Worm (Caenorhabditis elegans) whole organism, L1 larva: ENCODE measurements around the gene F53F1.6.

ENCODE experiments used
- C16A3.4 ChIP-seq: fragments of 150-350 bp; optimal IDR thresholded peaks from 2 replicates; lab custom pipeline; 2014; ENCODE audit warnings: missing biosample characterization, missing genetic modification characterization
- F16B12.6 ChIP-seq: fragments of 150-350 bp; optimal IDR thresholded peaks from 2 replicates; lab custom pipeline; 2014; ENCODE audit warnings: missing biosample characterization, missing genetic modification characterization
- Y116A8C.19 ChIP-seq: sonication (generic microtip); optimal IDR thresholded peaks from 2 replicates; lab custom pipeline; 2016; ENCODE audit warnings: missing compliant biosample characterization, missing genetic modification characterization, borderline replicate concordance
- aha-1 ChIP-seq: fragments of 150-350 bp; optimal IDR thresholded peaks from 2 replicates; lab custom pipeline; 2014; ENCODE audit warnings: missing biosample characterization, missing genetic modification characterization
- blmp-1 ChIP-seq: fragments of 150-350 bp; optimal IDR thresholded peaks from 2 replicates; lab custom pipeline; 2014; ENCODE audit warnings: missing biosample characterization, missing genetic modification characterization
- ceh-63 ChIP-seq: fragments of 200-800 bp; sonication (Bioruptor generic); optimal IDR thresholded peaks from 2 replicates; lab custom pipeline; 2018; ENCODE audit warnings: mild to moderate bottlenecking, missing genetic modification characterization, missing compliant biosample characterization
- ceh-82 ChIP-seq, 3 experiments: fragments of 150-350 bp in 1 of 3; sonication (generic microtip) in 2 of 3; optimal IDR thresholded peaks; 2 replicates each; lab custom pipeline; 2014 to 2017; ENCODE audit warnings: missing biosample characterization in 3 of 3, missing genetic modification characterization in 3 of 3
- ceh-90 ChIP-seq: sonication (generic microtip); optimal IDR thresholded peaks from 2 replicates; lab custom pipeline; 2016; ENCODE audit warnings: missing genetic modification characterization, missing compliant biosample characterization
- dpl-1 ChIP-seq, 3 experiments: fragments of 150-350 bp in 2 of 3; sonication (generic microtip) in 1 of 3; optimal IDR thresholded peaks; 2 replicates each; lab custom pipeline; 2014 to 2017; ENCODE audit warnings: missing biosample characterization in 3 of 3, missing genetic modification characterization in 3 of 3, missing genetic modification reagents in 3 of 3
- dsc-1 ChIP-seq: sonication (generic microtip); optimal IDR thresholded peaks from 2 replicates; lab custom pipeline; 2016; ENCODE audit warnings: mild to moderate bottlenecking, missing genetic modification characterization, missing compliant biosample characterization
- efl-1 ChIP-seq, 4 experiments: fragments of 150-350 bp; optimal IDR thresholded peaks in 3 of 4; peaks in 1 of 4; 1 replicate in 1 of 4; 2 replicates in 3 of 4; lab custom pipeline; 2014; ENCODE audit warnings: missing biosample characterization in 2 of 4, missing genetic modification characterization in 2 of 4, missing genetic modification reagents in 2 of 4
- egl-13 ChIP-seq: sonication (generic microtip); optimal IDR thresholded peaks from 2 replicates; lab custom pipeline; 2016; ENCODE audit warnings: missing genotype, missing genetic modification reagents, missing genetic modification characterization, missing compliant biosample characterization
- egl-27 ChIP-seq, 2 experiments: fragments of 150-350 bp in 1 of 2; sonication (generic microtip); optimal IDR thresholded peaks; 3 replicates each; lab custom pipeline; 2017 to 2018; ENCODE audit warnings: missing biosample characterization in 2 of 2, missing genetic modification characterization in 2 of 2, missing genetic modification reagents in 2 of 2
- elt-2 ChIP-seq: sonication (generic microtip); optimal IDR thresholded peaks from 2 replicates; lab custom pipeline; 2016; ENCODE audit warnings: missing genetic modification characterization, mild to moderate bottlenecking, inconsistent platforms, missing compliant biosample characterization, missing genetic modification reagents
- ets-5 ChIP-seq: fragments of 200-800 bp; sonication (Bioruptor generic); IDR thresholded peaks from 2 replicates; pipeline ENCODE4 v1.3.6; 2022; ENCODE audit warnings: missing genetic modification characterization, missing compliant biosample characterization
- fkh-4 ChIP-seq: sonication (generic microtip); optimal IDR thresholded peaks from 2 replicates; lab custom pipeline; 2016; ENCODE audit warnings: missing compliant biosample characterization, missing genetic modification characterization, borderline replicate concordance
- grh-1 ChIP-seq: fragments of 200-800 bp; sonication (Bioruptor generic); IDR thresholded peaks from 2 replicates; pipeline ENCODE4 v1.3.6; 2022; ENCODE audit warnings: missing genetic modification reagents, missing genetic modification characterization, missing compliant biosample characterization
- hlh-17 ChIP-seq: fragments of 200-800 bp; sonication (Bioruptor generic); optimal IDR thresholded peaks from 2 replicates; lab custom pipeline; 2018; ENCODE audit warnings: missing genetic modification characterization, mild to moderate bottlenecking, missing compliant biosample characterization, moderate library complexity, borderline replicate concordance
- jun-1 ChIP-seq: fragments of 150-350 bp; optimal IDR thresholded peaks from 2 replicates; lab custom pipeline; 2014; ENCODE audit warnings: missing biosample characterization, missing genetic modification reagents, missing genetic modification characterization
- lin-13 ChIP-seq: fragments of 150-350 bp; optimal IDR thresholded peaks from 2 replicates; lab custom pipeline; 2014; ENCODE audit warnings: missing biosample characterization, missing genetic modification reagents, missing genetic modification characterization
- lin-14 ChIP-seq: fragments of 200-800 bp; sonication (Bioruptor generic); optimal IDR thresholded peaks from 2 replicates; lab custom pipeline; 2018; ENCODE audit warnings: mild to moderate bottlenecking, missing genetic modification characterization, moderate library complexity, missing compliant biosample characterization
- lin-15B ChIP-seq: fragments of 150-350 bp; sonication (generic microtip); optimal IDR thresholded peaks from 3 replicates; lab custom pipeline; 2014; ENCODE audit warnings: missing biosample characterization, missing genetic modification characterization
- lin-35 ChIP-seq, 2 experiments: fragments of 150-350 bp; optimal IDR thresholded peaks; 2 replicates each; lab custom pipeline; 2014; ENCODE audit warnings: missing biosample characterization in 2 of 2, missing genetic modification characterization in 2 of 2, missing genetic modification reagents in 2 of 2
- lsy-2 ChIP-seq, 2 experiments: fragments of 150-350 bp; optimal IDR thresholded peaks; 2 replicates each; lab custom pipeline; 2014; ENCODE audit warnings: missing biosample characterization in 2 of 2, missing genetic modification characterization in 2 of 2
- mab-9 ChIP-seq: fragments of 200-800 bp; sonication (Bioruptor generic); IDR thresholded peaks from 2 replicates; pipeline ENCODE4 v1.3.6; 2022; ENCODE audit warnings: missing genetic modification reagents, missing genetic modification characterization, missing compliant biosample characterization
- mdl-1 ChIP-seq, 2 experiments: fragments of 150-350 bp; optimal IDR thresholded peaks; 2 replicates each; lab custom pipeline; 2014 to 2017; ENCODE audit warnings: missing biosample characterization in 2 of 2, missing genetic modification characterization in 2 of 2, inconsistent platforms in 1 of 2
- mef-2 ChIP-seq: fragments of 150-350 bp; optimal IDR thresholded peaks from 2 replicates; lab custom pipeline; 2014; ENCODE audit warnings: missing biosample characterization, missing genetic modification characterization
- mep-1 ChIP-seq: fragments of 150-350 bp; optimal IDR thresholded peaks from 2 replicates; lab custom pipeline; 2014; ENCODE audit warnings: missing biosample characterization, missing genetic modification characterization
- nhr-20 ChIP-seq: sonication (generic microtip); optimal IDR thresholded peaks from 2 replicates; lab custom pipeline; 2016; ENCODE audit warnings: mild to moderate bottlenecking, missing genetic modification characterization, missing compliant biosample characterization
- nhr-28 ChIP-seq: fragments of 150-350 bp; optimal IDR thresholded peaks from 2 replicates; lab custom pipeline; 2014; ENCODE audit warnings: missing biosample characterization, missing genetic modification characterization
- nhr-47 ChIP-seq: sonication (generic microtip); optimal IDR thresholded peaks from 2 replicates; lab custom pipeline; 2016; ENCODE audit warnings: mild to moderate bottlenecking, missing genetic modification characterization, moderate library complexity, missing compliant biosample characterization
- nhr-71 ChIP-seq: sonication (generic microtip); optimal IDR thresholded peaks from 2 replicates; lab custom pipeline; 2016; ENCODE audit warnings: mild to moderate bottlenecking, missing genetic modification characterization, moderate library complexity, missing compliant biosample characterization
- nhr-76 ChIP-seq: sonication (generic microtip); optimal IDR thresholded peaks from 2 replicates; lab custom pipeline; 2017; ENCODE audit warnings: missing biosample characterization, missing genetic modification characterization
- nhr-77 ChIP-seq: fragments of 150-350 bp; optimal IDR thresholded peaks from 2 replicates; lab custom pipeline; 2014; ENCODE audit warnings: missing biosample characterization, missing genetic modification characterization
- nhr-85 ChIP-seq: sonication (generic microtip); peaks from one replicate; lab custom pipeline; 2016; ENCODE audit warnings: missing genetic modification characterization, inconsistent platforms, missing compliant biosample characterization
- nhr-90 ChIP-seq: sonication (generic microtip); optimal IDR thresholded peaks from 2 replicates; lab custom pipeline; 2016; ENCODE audit warnings: mild to moderate bottlenecking, missing genetic modification characterization, missing compliant biosample characterization; ENCODE audit not compliant: poor library complexity
- pag-3 ChIP-seq: sonication (generic microtip); optimal IDR thresholded peaks from 2 replicates; lab custom pipeline; 2017; ENCODE audit warnings: missing genetic modification characterization, mild to moderate bottlenecking, missing compliant biosample characterization, antibody characterized with exemption, borderline replicate concordance; ENCODE audit not compliant: insufficient read depth
- pax-3 ChIP-seq: fragments of 200-800 bp; sonication (Bioruptor generic); optimal IDR thresholded peaks from 2 replicates; lab custom pipeline; 2018; ENCODE audit warnings: mild to moderate bottlenecking, missing genetic modification characterization, moderate library complexity, missing compliant biosample characterization
- pqm-1 ChIP-seq: sonication (generic microtip); optimal IDR thresholded peaks from 3 replicates; lab custom pipeline; 2017; ENCODE audit warnings: missing biosample characterization, missing genetic modification characterization
- rnt-1 ChIP-seq: sonication (generic microtip); optimal IDR thresholded peaks from 2 replicates; lab custom pipeline; 2016; ENCODE audit warnings: mild to moderate bottlenecking, missing genetic modification characterization, moderate library complexity, missing compliant biosample characterization
- snpc-4 ChIP-seq: fragments of 150-350 bp; optimal IDR thresholded peaks from 2 replicates; lab custom pipeline; 2014; ENCODE audit warnings: missing biosample characterization, missing genetic modification characterization
- snu-23 ChIP-seq: sonication (generic microtip); optimal IDR thresholded peaks from 2 replicates; lab custom pipeline; 2016; ENCODE audit warnings: missing genetic modification characterization, missing compliant biosample characterization
- sox-4 ChIP-seq: sonication (generic microtip); optimal IDR thresholded peaks from 2 replicates; lab custom pipeline; 2016; ENCODE audit warnings: missing genetic modification characterization, missing compliant biosample characterization
- tlp-1 ChIP-seq: fragments of 150-350 bp; optimal IDR thresholded peaks from 2 replicates; lab custom pipeline; 2014; ENCODE audit warnings: missing biosample characterization, missing genetic modification characterization
- unc-130 ChIP-seq: fragments of 150-350 bp; optimal IDR thresholded peaks from 2 replicates; lab custom pipeline; 2017; ENCODE audit warnings: missing biosample characterization, missing genetic modification characterization, inconsistent platforms
- unc-30 ChIP-seq: sonication (generic microtip); optimal IDR thresholded peaks from 2 replicates; lab custom pipeline; 2017; ENCODE audit warnings: missing biosample characterization, missing genetic modification characterization
- vab-15 ChIP-seq: sonication (generic microtip); optimal IDR thresholded peaks from 2 replicates; lab custom pipeline; 2017; ENCODE audit warnings: missing genotype, mild to moderate bottlenecking, missing genetic modification characterization, missing compliant biosample characterization
- xbp-1 ChIP-seq: sonication (generic microtip); optimal IDR thresholded peaks from 2 replicates; lab custom pipeline; 2016; ENCODE audit warnings: missing genetic modification characterization, missing compliant biosample characterization
- zip-4 ChIP-seq: fragments of 200-800 bp; sonication (Bioruptor generic); optimal IDR thresholded peaks from 2 replicates; lab custom pipeline; 2018; ENCODE audit warnings: mild to moderate bottlenecking, missing genetic modification characterization, moderate library complexity, missing compliant biosample characterization
- ztf-4 ChIP-seq: fragments of 150-350 bp; optimal IDR thresholded peaks from 2 replicates; lab custom pipeline; 2014; ENCODE audit warnings: missing biosample characterization, missing genetic modification characterization

Gene F53F1.6

DNA sequence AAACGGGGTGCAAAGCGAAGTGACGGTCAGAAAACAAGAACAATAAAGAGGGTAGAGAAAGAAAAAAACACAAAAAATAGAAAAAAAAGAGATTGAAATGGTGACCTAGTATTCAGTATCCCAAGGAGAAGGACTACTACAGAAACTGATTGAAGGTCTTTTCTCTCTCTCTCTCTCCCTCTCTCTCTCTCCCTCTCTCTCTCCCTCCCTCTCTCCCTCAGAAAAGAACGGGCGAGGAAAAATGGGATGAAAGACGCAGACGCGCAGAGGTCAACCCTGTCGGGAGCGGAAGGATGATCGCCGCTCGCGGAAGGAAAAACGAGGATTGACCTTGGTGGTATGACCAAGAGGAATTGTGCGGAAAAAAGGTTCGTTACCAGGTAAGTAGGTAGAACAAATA, 42.9 kb downstream of the F53F1.6 start:
- TF ChIP-seq lin-14 (peak; percentile 84), ztf-4 (peak; percentile 42), ceh-82 (tag; optimal IDR thresholded peaks at IDR 0.05; lab: Kevin White, UChicago) (peak in 2 of 3 experiments; percentile 13 to 26), efl-1 (optimal IDR thresholded peaks at IDR 0.05; lab: Kevin White, UChicago) (peak; percentile 19 to 32), efl-1 (GFP tag; optimal IDR thresholded peaks at IDR 0.05 in 1 of 2; lab: Kevin White, UChicago) (peak in 1 of 2 experiments; percentile 50), tlp-1 (tag; lab: Kevin White, UChicago) (no peak), ceh-90 (tag; lab: Kevin White, UChicago) (no peak), unc-130 (tag; lab: Kevin White, UChicago) (no peak), nhr-76 (tag; lab: Kevin White, UChicago) (no peak), lin-35 (GFP tag; optimal IDR thresholded peaks at IDR 0.05; lab: Kevin White, UChicago) (peak; percentile 17 to 24), nhr-71 (peak; percentile 56), lin-13 (GFP tag; lab: Kevin White, UChicago) (peak; percentile 14), C16A3.4 (tag; lab: Kevin White, UChicago) (peak; percentile 23), rnt-1 (peak; percentile 48), nhr-85 (tag; lab: Kevin White, UChicago) (peak; percentile 97), nhr-47 (tag; lab: Kevin White, UChicago) (peak; percentile 18), mep-1 (peak; percentile 61), fkh-4 (no peak), nhr-77 (no peak), dpl-1 (GFP tag; optimal IDR thresholded peaks at IDR 0.05; lab: Kevin White, UChicago) (peak in 1 of 3 experiments; percentile 34), grh-1 (GFP tag; lab: Robert Waterston, UW) (peak; percentile 94), nhr-90 (tag; lab: Kevin White, UChicago) (peak; percentile 45), snu-23 (GFP tag; lab: Kevin White, UChicago) (peak; percentile 31), lsy-2 (tag; optimal IDR thresholded peaks at IDR 0.05; lab: Kevin White, UChicago) (peak; percentile 31 to 61), mdl-1 (tag; optimal IDR thresholded peaks at IDR 0.05; lab: Kevin White, UChicago) (no peak), aha-1 (tag; lab: Kevin White, UChicago) (no peak), mab-9 (GFP tag; lab: Robert Waterston, UW) (no peak), blmp-1 (tag; lab: Kevin White, UChicago) (peak; percentile 82), nhr-20 (tag; lab: Kevin White, UChicago) (peak; percentile 46)

- no peak for TF ChIP-seq ets-5 (GFP tag; lab: Robert Waterston, UW)
- TF ChIP-seq tlp-1 (tag; lab: Kevin White, UChicago) = no peak
- TF ChIP-seq nhr-20 (tag; lab: Kevin White, UChicago) = peak; percentile 50
- no peak for TF ChIP-seq egl-27 (tag; optimal IDR thresholded peaks at IDR 0.05; lab: Kevin White, UChicago)
- no peak for TF ChIP-seq ceh-63 (GFP tag; lab: Kevin White, UChicago)
- no peak for TF ChIP-seq dsc-1
- no peak for TF ChIP-seq egl-13
- no peak for TF ChIP-seq unc-30 (tag; lab: Kevin White, UChicago)
- TF ChIP-seq nhr-28 = no peak
- peak; percentile 20 for TF ChIP-seq pax-3 (tag; lab: Kevin White, UChicago)
- TF ChIP-seq hlh-17 = no peak
- TF ChIP-seq xbp-1 (tag; lab: Kevin White, UChicago) = no peak
- no peak for TF ChIP-seq mef-2 (tag; lab: Kevin White, UChicago)
- TF ChIP-seq pqm-1 = peak; percentile 55
- peak; percentile 4 for TF ChIP-seq snu-23 (GFP tag; lab: Kevin White, UChicago)
- no peak for TF ChIP-seq Y116A8C.19 (tag; lab: Kevin White, UChicago)
- TF ChIP-seq snpc-4 (tag; lab: Kevin White, UChicago) = no peak
- TF ChIP-seq nhr-76 (tag; lab: Kevin White, UChicago) = no peak
- TF ChIP-seq lin-35 (GFP tag; optimal IDR thresholded peaks at IDR 0.05; lab: Kevin White, UChicago) = peak in 1 of 2 experiments; percentile 47
- TF ChIP-seq fkh-4 = no peak
- no peak; the same call in 1 of the 2 replicates for TF ChIP-seq grh-1 (GFP tag; lab: Robert Waterston, UW)
- no peak for TF ChIP-seq lin-13 (GFP tag; lab: Kevin White, UChicago)
- TF ChIP-seq F16B12.6 (tag; lab: Kevin White, UChicago) = no peak
- TF ChIP-seq lin-15B (tag; lab: Kevin White, UChicago) = no peak
- TF ChIP-seq vab-15 (tag; lab: Kevin White, UChicago) = no peak
- no peak for TF ChIP-seq sox-4 (tag; lab: Kevin White, UChicago)
- TF ChIP-seq pag-3 (tag; lab: Kevin White, UChicago) = no peak
- TF ChIP-seq blmp-1 (tag; lab: Kevin White, UChicago) = peak; percentile 97
- TF ChIP-seq mab-9 (GFP tag; lab: Robert Waterston, UW) = no peak
- no peak for TF ChIP-seq zip-4 (GFP tag; lab: Kevin White, UChicago)
- TF ChIP-seq elt-2 (tag; lab: Kevin White, UChicago) = peak; percentile 94
- TF ChIP-seq jun-1 (tag; lab: Kevin White, UChicago) = peak; percentile 32
Measured at ce11 chrV:13373643-13374042, 43.8 kb downstream of the F53F1.6 start.
